Fruit fly (Drosophila melanogaster) whole organism, embryonic: ENCODE results near the gene ninaE.
A peak's percentile ranks its signal among the peaks of the same experiment; 100 is the strongest.

Experiments used
- Adf1 ChIP-seq: fragments of 200-800 bp; sonication (Bioruptor generic); IDR thresholded peaks from 2 replicates; pipeline ENCODE4 v1.3.6; 2022; ENCODE audit warnings: missing biosample characterization, missing genetic modification characterization
- Atf6 ChIP-seq: fragments of 200-800 bp; sonication (Bioruptor generic); IDR thresholded peaks from 2 replicates; pipeline ENCODE4 v1.3.6; 2022; ENCODE audit warnings: missing biosample characterization, missing genetic modification characterization
- Bgb ChIP-seq: fragments of 200-800 bp; sonication (Bioruptor generic); IDR thresholded peaks from 2 replicates; pipeline ENCODE4 v1.3.6; 2022; ENCODE audit warnings: missing biosample characterization, missing genetic modification characterization; ENCODE audit not compliant: partially characterized antibody
- CG10431 ChIP-seq: fragments of 200-800 bp; sonication (Bioruptor generic); optimal IDR thresholded peaks from 3 replicates; lab custom pipeline; 2018; ENCODE audit warnings: missing biosample characterization, mild to moderate bottlenecking, missing genetic modification characterization
- CG10959 ChIP-seq: fragments of 200-800 bp; sonication (Bioruptor generic); IDR thresholded peaks from 2 replicates; pipeline ENCODE4 v1.3.6; 2022; ENCODE audit warnings: missing biosample characterization, missing genetic modification characterization
- CG12104 ChIP-seq: fragments of 200-800 bp; sonication (Bioruptor generic); optimal IDR thresholded peaks from 3 replicates; lab custom pipeline; 2016; ENCODE audit warnings: missing biosample characterization, missing genetic modification characterization
- CG12299 ChIP-seq: fragments of 200-800 bp; sonication (Bioruptor generic); optimal IDR thresholded peaks from 2 replicates; lab custom pipeline; 2018; ENCODE audit warnings: missing biosample characterization, mild to moderate bottlenecking, missing genetic modification characterization
- CG12391 ChIP-seq: fragments of 200-800 bp; sonication (Bioruptor generic); optimal IDR thresholded peaks from 3 replicates; lab custom pipeline; 2018; ENCODE audit warnings: missing biosample characterization, mild to moderate bottlenecking, missing genetic modification characterization, moderate library complexity
- CG12659 ChIP-seq: fragments of 200-800 bp; sonication (Bioruptor generic); optimal IDR thresholded peaks from 3 replicates; lab custom pipeline; 2017; ENCODE audit warnings: mild to moderate bottlenecking, missing biosample characterization, missing genetic modification reagents, missing genetic modification characterization
- CG12769 ChIP-seq: fragments of 200-800 bp; sonication (Bioruptor generic); optimal IDR thresholded peaks from 2 replicates; lab custom pipeline; 2019; ENCODE audit warnings: missing biosample characterization, mild to moderate bottlenecking, missing genetic modification characterization, moderate library complexity
- CG13775 ChIP-seq: fragments of 200-800 bp; sonication (Bioruptor generic); optimal IDR thresholded peaks from 3 replicates; lab custom pipeline; 2017; ENCODE audit warnings: missing biosample characterization, mild to moderate bottlenecking, missing genetic modification characterization
- CG14667 ChIP-seq: fragments of 200-800 bp; sonication (Bioruptor generic); IDR thresholded peaks from 2 replicates; pipeline ENCODE4 v1.3.6; 2022; ENCODE audit warnings: missing biosample characterization, missing genetic modification characterization
- CG15601 ChIP-seq: fragments of 200-800 bp; sonication (Bioruptor generic); optimal IDR thresholded peaks from 3 replicates; lab custom pipeline; 2019; ENCODE audit warnings: missing biosample characterization, mild to moderate bottlenecking, missing genetic modification characterization, moderate library complexity
- CG17612 ChIP-seq: fragments of 200-800 bp; sonication (Bioruptor generic); IDR thresholded peaks from 2 replicates; pipeline ENCODE4 v1.3.6; 2022; ENCODE audit warnings: missing biosample characterization, missing genetic modification characterization
- CG17802 ChIP-seq: fragments of 200-800 bp; sonication (Bioruptor generic); optimal IDR thresholded peaks from 2 replicates; lab custom pipeline; 2018; ENCODE audit warnings: missing biosample characterization, mild to moderate bottlenecking, missing genetic modification characterization, moderate library complexity
- CG17912 ChIP-seq: fragments of 200-800 bp; sonication (Bioruptor generic); optimal IDR thresholded peaks from 2 replicates; lab custom pipeline; 2018; ENCODE audit warnings: missing biosample characterization, mild to moderate bottlenecking, missing genetic modification characterization
- CG2202 ChIP-seq: fragments of 200-800 bp; sonication (Bioruptor generic); optimal IDR thresholded peaks from 2 replicates; lab custom pipeline; 2018; ENCODE audit warnings: missing biosample characterization, mild to moderate bottlenecking, missing genetic modification characterization
- CG30403 ChIP-seq: fragments of 200-800 bp; sonication (Bioruptor generic); optimal IDR thresholded peaks from 3 replicates; lab custom pipeline; 2016; ENCODE audit warnings: missing biosample characterization, missing genetic modification characterization
- CG33557 ChIP-seq: fragments of 200-800 bp; sonication (Bioruptor generic); optimal IDR thresholded peaks from 2 replicates; lab custom pipeline; 2019; ENCODE audit warnings: missing biosample characterization, mild to moderate bottlenecking, missing genetic modification characterization, moderate library complexity
- CG3838 ChIP-seq: fragments of 200-800 bp; sonication (Bioruptor generic); optimal IDR thresholded peaks from 3 replicates; lab custom pipeline; 2016; ENCODE audit warnings: missing biosample characterization, missing genetic modification characterization
- CG4282 ChIP-seq: fragments of 200-800 bp; sonication (Bioruptor generic); optimal IDR thresholded peaks from 2 replicates; lab custom pipeline; 2016; ENCODE audit warnings: missing biosample characterization, missing genetic modification characterization
- CG4328 ChIP-seq: fragments of 200-800 bp; sonication (Bioruptor generic); optimal IDR thresholded peaks from 3 replicates; lab custom pipeline; 2017; ENCODE audit warnings: missing biosample characterization, missing genetic modification reagents, missing genetic modification characterization
- CG43689 ChIP-seq: fragments of 200-800 bp; sonication (Bioruptor generic); IDR thresholded peaks from 2 replicates; pipeline ENCODE4 v1.3.6; 2022; ENCODE audit warnings: missing biosample characterization, missing genetic modification characterization
- CG6813 ChIP-seq: fragments of 200-800 bp; sonication (Bioruptor generic); optimal IDR thresholded peaks from 2 replicates; lab custom pipeline; 2017; ENCODE audit warnings: missing biosample characterization, missing genetic modification characterization, mild to moderate bottlenecking, moderate library complexity, missing genetic modification reagents
- CG7745 ChIP-seq: fragments of 200-800 bp; sonication (Bioruptor generic); optimal IDR thresholded peaks from 2 replicates; lab custom pipeline; 2018; ENCODE audit warnings: missing biosample characterization, mild to moderate bottlenecking, missing genetic modification characterization, moderate library complexity
- Elba2 ChIP-seq: fragments of 200-800 bp; sonication (Bioruptor generic); optimal IDR thresholded peaks from 3 replicates; lab custom pipeline; 2016; ENCODE audit warnings: missing biosample characterization, missing genetic modification characterization
- Lpt ChIP-seq: fragments of >200 bp; optimal IDR thresholded peaks from 2 replicates; lab custom pipeline; 2018; ENCODE audit warnings: missing biosample characterization, missing genetic modification characterization
- MTF-1 ChIP-seq: fragments of 200-800 bp; sonication (Bioruptor generic); optimal IDR thresholded peaks from 2 replicates; lab custom pipeline; 2018; ENCODE audit warnings: missing biosample characterization, mild to moderate bottlenecking, missing genetic modification characterization, borderline replicate concordance
- Med ChIP-seq: fragments of 200-800 bp; sonication (Bioruptor generic); peaks from one replicate; lab custom pipeline; 2016; ENCODE audit warnings: missing biosample characterization, missing genetic modification characterization, mild to moderate bottlenecking, inconsistent platforms, moderate library complexity
- Nf-YA ChIP-seq: fragments of 200-800 bp; sonication (Bioruptor generic); IDR thresholded peaks from 2 replicates; pipeline ENCODE4 v1.3.6; 2022; ENCODE audit warnings: missing biosample characterization, missing genetic modification characterization
- TFAM ChIP-seq: fragments of 200-800 bp; sonication (Bioruptor generic); optimal IDR thresholded peaks from 2 replicates; lab custom pipeline; 2017; ENCODE audit warnings: missing biosample characterization, missing genetic modification characterization, inconsistent platforms
- ash1 ChIP-seq: fragments of 200-800 bp; sonication (Bioruptor generic); optimal IDR thresholded peaks from 2 replicates; lab custom pipeline; 2018; ENCODE audit warnings: missing biosample characterization, mild to moderate bottlenecking, missing genetic modification characterization
- bsh ChIP-seq, 2 experiments: fragments of 200-800 bp; sonication (Bioruptor generic); optimal IDR thresholded peaks; 2 replicates each; lab custom pipeline; 2017 to 2018; ENCODE audit warnings: mild to moderate bottlenecking in 2 of 2, missing biosample characterization in 2 of 2, missing genetic modification characterization in 2 of 2, moderate library complexity in 1 of 2
- ci ChIP-seq: fragments of 200-800 bp; sonication (Bioruptor generic); IDR thresholded peaks from 3 replicates; pipeline ENCODE4 v1.3.6; 2022; ENCODE audit warnings: missing biosample characterization, missing genetic modification characterization
- dati ChIP-seq: fragments of 200-800 bp; sonication (Bioruptor generic); IDR thresholded peaks from 2 replicates; pipeline ENCODE4 v1.3.6; 2022; ENCODE audit warnings: missing biosample characterization, missing genetic modification characterization
- dm ChIP-seq: fragments of 200-800 bp; sonication (Bioruptor generic); optimal IDR thresholded peaks from 3 replicates; lab custom pipeline; 2016; ENCODE audit warnings: missing biosample characterization, missing genetic modification characterization
- dysf ChIP-seq: fragments of 200-800 bp; sonication (Bioruptor generic); IDR thresholded peaks from 3 replicates; pipeline ENCODE4 v1.3.6; 2022; ENCODE audit warnings: missing biosample characterization, missing genetic modification characterization
- emc ChIP-seq: fragments of 200-800 bp; sonication (Bioruptor generic); optimal IDR thresholded peaks from 2 replicates; lab custom pipeline; 2016; ENCODE audit warnings: missing biosample characterization, missing genetic modification characterization
- fd3F ChIP-seq: fragments of 200-800 bp; sonication (Bioruptor generic); optimal IDR thresholded peaks from 2 replicates; lab custom pipeline; 2018; ENCODE audit warnings: missing biosample characterization, mild to moderate bottlenecking, missing genetic modification characterization, moderate library complexity
- gem ChIP-seq: fragments of 200-800 bp; sonication (Bioruptor generic); optimal IDR thresholded peaks from 2 replicates; lab custom pipeline; 2019; ENCODE audit warnings: missing biosample characterization, mild to moderate bottlenecking, missing genetic modification characterization, moderate library complexity
- gfzf ChIP-seq: fragments of 200-800 bp; sonication (Bioruptor generic); optimal IDR thresholded peaks from 2 replicates; lab custom pipeline; 2016; ENCODE audit warnings: missing biosample characterization, mild to moderate bottlenecking, missing genetic modification characterization, moderate library complexity
- hbn ChIP-seq: fragments of 200-800 bp; sonication (Bioruptor generic); IDR thresholded peaks from 2 replicates; pipeline ENCODE4 v1.3.6; 2022; ENCODE audit warnings: missing biosample characterization, missing genetic modification characterization; ENCODE audit not compliant: partially characterized antibody
- hth ChIP-seq: fragments of >200 bp; optimal IDR thresholded peaks from 2 replicates; lab custom pipeline; 2017; ENCODE audit warnings: inconsistent platforms
- ken ChIP-seq: fragments of 200-800 bp; sonication (Bioruptor generic); IDR thresholded peaks from 3 replicates; pipeline ENCODE4 v1.3.6; 2022; ENCODE audit warnings: missing biosample characterization, missing genetic modification characterization
- nau ChIP-seq: fragments of 200-800 bp; sonication (Bioruptor generic); optimal IDR thresholded peaks from 3 replicates; lab custom pipeline; 2017; ENCODE audit warnings: missing biosample characterization, mild to moderate bottlenecking, missing genetic modification characterization, missing genetic modification reagents
- oc ChIP-seq: fragments of 200-800 bp; sonication (Bioruptor generic); optimal IDR thresholded peaks from 2 replicates; lab custom pipeline; 2018; ENCODE audit warnings: missing biosample characterization, mild to moderate bottlenecking, missing genetic modification characterization, moderate library complexity
- onecut ChIP-seq: fragments of 200-800 bp; sonication (Bioruptor generic); IDR thresholded peaks from 2 replicates; pipeline ENCODE4 v1.3.6; 2022; ENCODE audit warnings: missing biosample characterization, missing genetic modification characterization
- tap ChIP-seq: fragments of 200-800 bp; optimal IDR thresholded peaks from 3 replicates; lab custom pipeline; 2019; ENCODE audit warnings: missing biosample characterization, mild to moderate bottlenecking, missing genetic modification characterization, moderate library complexity
- tna ChIP-seq: fragments of 200-800 bp; sonication (Bioruptor generic); IDR thresholded peaks from 2 replicates; pipeline ENCODE4 v1.3.6; 2022; ENCODE audit warnings: missing biosample characterization, missing genetic modification characterization; ENCODE audit not compliant: partially characterized antibody
- vnd ChIP-seq: fragments of 200-800 bp; sonication (Bioruptor generic); IDR thresholded peaks from 3 replicates; pipeline ENCODE4 v1.3.6; 2022; ENCODE audit warnings: missing biosample characterization, missing genetic modification characterization; ENCODE audit not compliant: partially characterized antibody

The ninaE gene

dm6 chr3R:19858017-19858659 lies 29.9 kb downstream of the ninaE start (continued):
- TF ChIP-seq nau (GFP tag; lab: Kevin White, UChicago), result no peak
- TF ChIP-seq CG4328, result no peak
- no peak for TF ChIP-seq CG13775 (GFP tag; lab: Kevin White, UChicago)
- TF ChIP-seq tna (GFP tag; lab: Robert Waterston, UW), result no peak
- no peak for TF ChIP-seq gfzf (GFP tag; lab: Kevin White, UChicago)
- TF ChIP-seq CG2202 (tag; lab: Kevin White, UChicago), result no peak
- peak; percentile 44 for TF ChIP-seq CG7745 (tag; lab: Kevin White, UChicago)
- peak; percentile 65 for TF ChIP-seq CG6813 (GFP tag; lab: Kevin White, UChicago)
- TF ChIP-seq CG17612 (GFP tag; lab: Robert Waterston, UW), result no peak
- TF ChIP-seq CG4282 (GFP tag; lab: Kevin White, UChicago), result no peak
- TF ChIP-seq CG43689 (GFP tag; lab: Robert Waterston, UW), result no peak
- no peak for TF ChIP-seq Bgb (GFP tag; lab: Robert Waterston, UW)
- peak; percentile 16 for TF ChIP-seq CG12659 (GFP tag; lab: Kevin White, UChicago)
- TF ChIP-seq dm (GFP tag; lab: Kevin White, UChicago), result no peak
- no peak for TF ChIP-seq hbn (GFP tag; lab: Robert Waterston, UW)
- peak; percentile 44; the same call in 1 of the 2 replicates for TF ChIP-seq Adf1 (GFP tag; lab: Robert Waterston, UW)
- no peak for TF ChIP-seq CG17912
- TF ChIP-seq Nf-YA (GFP tag; lab: Robert Waterston, UW), result no peak
- TF ChIP-seq Atf6 (GFP tag; lab: Robert Waterston, UW), result peak; percentile 70; the same call in 1 of the 2 replicates
- peak; percentile 46; the same call in 1 of the 3 replicates for TF ChIP-seq ci (GFP tag; lab: Robert Waterston, UW)
- peak; percentile 14 for TF ChIP-seq CG12104 (GFP tag; lab: Kevin White, UChicago)
- TF ChIP-seq vnd (GFP tag; lab: Robert Waterston, UW), result no peak
- TF ChIP-seq oc (tag; lab: Kevin White, UChicago), result no peak
- no peak for TF ChIP-seq TFAM (GFP tag; lab: Kevin White, UChicago)
- no peak for TF ChIP-seq Elba2 (GFP tag; lab: Kevin White, UChicago)
- TF ChIP-seq CG30403, result no peak
- TF ChIP-seq dati, result no peak
- no peak for TF ChIP-seq onecut (GFP tag; lab: Robert Waterston, UW)
- TF ChIP-seq CG12769 (tag; lab: Kevin White, UChicago), result no peak
- TF ChIP-seq CG15601 (tag; lab: Kevin White, UChicago), result no peak
- no peak for TF ChIP-seq CG10431
- TF ChIP-seq CG33557, result no peak
- TF ChIP-seq MTF-1 (GFP tag; lab: Kevin White, UChicago), result no peak
- no peak for TF ChIP-seq hth (lab: Kevin White, UChicago)
- no peak for TF ChIP-seq emc (GFP tag; lab: Kevin White, UChicago)
- TF ChIP-seq CG3838 (GFP tag; lab: Kevin White, UChicago), result no peak
- TF ChIP-seq ash1 (GFP tag; lab: Kevin White, UChicago), result no peak
- TF ChIP-seq CG12391 (tag; lab: Kevin White, UChicago), result no peak
- no peak for TF ChIP-seq CG14667
- TF ChIP-seq CG17802 (tag; lab: Kevin White, UChicago), result no peak
- no peak for TF ChIP-seq Lpt (GFP tag; lab: Kevin White, UChicago)
- TF ChIP-seq dysf, result no peak
- TF ChIP-seq gem (tag; lab: Kevin White, UChicago), result no peak
- no peak for TF ChIP-seq CG10959 (GFP tag; lab: Robert Waterston, UW)
- no peak for TF ChIP-seq CG12299 (tag; lab: Kevin White, UChicago)
- peak; percentile 92 for TF ChIP-seq Med
- TF ChIP-seq ken, result peak; percentile 48; the same call in 1 of the 3 replicates
- no peak for TF ChIP-seq bsh (GFP tag; optimal IDR thresholded peaks at IDR 0.05; lab: Kevin White, UChicago)
- no peak for TF ChIP-seq tap (tag; lab: Kevin White, UChicago)
- no peak for TF ChIP-seq fd3F (GFP tag; lab: Kevin White, UChicago)
